Worm (Caenorhabditis elegans) whole organism, L4/young adult: Measurements from ENCODE around the gene C39D10.8.

Source experiments
- W03F9.2 ChIP-seq: fragments of 150-350 bp; optimal IDR thresholded peaks from 2 replicates; lab custom pipeline; 2014; ENCODE audit warnings: missing biosample characterization, missing genetic modification characterization
- dao-5 ChIP-seq: sonication (generic microtip); optimal IDR thresholded peaks from 2 replicates; lab custom pipeline; 2016; ENCODE audit warnings: missing genotype, missing genetic modification characterization, moderate library complexity, missing compliant biosample characterization

DNA sequence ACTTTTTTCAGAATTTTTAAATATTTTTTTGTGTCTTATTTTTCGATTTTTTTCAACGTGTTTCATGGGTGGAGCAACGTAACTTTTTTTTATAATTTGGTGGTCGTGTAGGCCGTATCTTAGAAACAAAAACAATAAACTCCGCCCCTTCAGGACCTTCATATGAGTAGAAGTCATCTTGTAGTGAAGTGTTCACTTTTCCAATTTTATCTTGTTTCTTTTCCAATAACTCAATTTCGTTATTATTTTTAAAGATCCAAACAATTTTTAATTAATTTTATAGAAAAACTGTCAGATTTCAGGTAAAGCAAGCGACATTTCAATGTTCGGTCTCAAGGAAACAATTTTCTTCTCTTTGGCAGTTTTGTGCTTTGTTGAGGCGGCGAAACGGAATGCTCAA is 8.2 kb upstream of the C39D10.8 start, which contains the start of gene C39D10.2:
- no peak for TF ChIP-seq W03F9.2 (tag; lab: Kevin White, UChicago)
- no peak for TF ChIP-seq dao-5 (tag; lab: Kevin White, UChicago)
